Fruit fly (Drosophila melanogaster): ENCODE measurements around the gene Idi.

dm6 chr3R:21269923-21270322 lies at the start of gene Idi, which contains the start of gene AP-2sigma:
- TF ChIP-seq dac (GFP tag; optimal IDR thresholded peaks at IDR 0.05) (peak; percentile 1), CG6276 (GFP tag; optimal IDR thresholded peaks at IDR 0.05) (no peak), salr (GFP tag; optimal IDR thresholded peaks at IDR 0.05) (no peak), spab (GFP tag; optimal IDR thresholded peaks at IDR 0.05) (no peak), CG8632 (GFP tag; optimal IDR thresholded peaks at IDR 0.05) (no peak), CG11762 (GFP tag; optimal IDR thresholded peaks at IDR 0.05; ENCODE audit: insufficient read depth) (no peak), Lpt (GFP tag; optimal IDR thresholded peaks at IDR 0.05) (no peak), Smox (GFP tag; optimal IDR thresholded peaks at IDR 0.05) (no peak), CG11902 (GFP tag; optimal IDR thresholded peaks at IDR 0.05) (no peak), CG16779 (tag; optimal IDR thresholded peaks at IDR 0.05) (no peak)
